Fruit fly (Drosophila melanogaster): ENCODE measurements around the gene CG5895.
A peak's percentile ranks its signal among the peaks of the same experiment; 100 is the strongest.

Gene CG5895

DNA sequence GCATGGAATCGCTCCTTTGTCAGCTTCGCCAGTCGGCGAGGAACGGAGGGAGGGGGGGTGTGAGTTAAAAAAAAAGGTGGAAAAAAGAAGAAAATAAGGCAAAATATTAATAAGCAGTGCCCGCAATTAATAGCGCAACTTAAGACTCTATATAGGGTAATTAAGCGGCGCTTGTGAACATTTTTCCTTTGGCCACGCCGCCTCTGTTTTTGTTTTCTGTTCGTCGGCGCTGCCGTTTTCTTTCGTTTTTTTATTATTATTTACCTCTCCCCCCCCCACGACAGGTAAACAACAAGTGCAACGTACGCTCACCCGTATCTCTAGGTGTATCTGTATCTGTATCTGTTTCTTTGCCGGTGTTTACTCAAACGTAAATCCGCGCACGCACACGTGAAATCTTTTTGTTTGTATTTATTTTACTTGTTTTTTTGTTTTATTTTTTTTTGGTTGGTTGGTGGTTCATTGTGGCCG, 8.1 kb upstream of the CG5895 start (continued):
- TF ChIP-seq ap (GFP tag; IDR thresholded peaks at IDR 0.05) (no peak), kni (GFP tag; optimal IDR thresholded peaks at IDR 0.05) (peak; percentile 87), CG34422 (GFP tag; IDR thresholded peaks at IDR 0.05) (no peak), Max (GFP tag; optimal IDR thresholded peaks at IDR 0.05) (peak; percentile 3), chinmo (GFP tag; IDR thresholded peaks at IDR 0.05; ENCODE audit: partially characterized antibody) (peak; percentile 69; the same call in 1 of the 4 replicates), Atf6 (GFP tag; IDR thresholded peaks at IDR 0.05) (no peak; the same call in 1 of the 2 replicates), CG4282 (GFP tag; optimal IDR thresholded peaks at IDR 0.05) (no peak), D19B (GFP tag; optimal IDR thresholded peaks at IDR 0.05) (no peak), BtbVII (GFP tag; optimal IDR thresholded peaks at IDR 0.05) (peak; percentile 63), CG16863 (GFP tag; optimal IDR thresholded peaks at IDR 0.05) (peak; percentile 1), Trl (optimal IDR thresholded peaks at IDR 0.05) (no peak), Trl (GFP tag; optimal IDR thresholded peaks at IDR 0.05) (peak; percentile 48), lola (GFP tag; optimal IDR thresholded peaks at IDR 0.05) (peak in 1 of 3 experiments; percentile 7), ems (GFP tag; optimal IDR thresholded peaks at IDR 0.05) (peak; percentile 13), CG10274 (GFP tag; optimal IDR thresholded peaks at IDR 0.05) (peak; percentile 15), Med (GFP tag) (peak; percentile 84), pita (GFP tag; optimal IDR thresholded peaks at IDR 0.05) (no peak), CG4617 (GFP tag; optimal IDR thresholded peaks at IDR 0.05; ENCODE audit: borderline replicate concordance) (no peak), zfh1 (GFP tag; IDR thresholded peaks at IDR 0.05) (0 out of 3 replicates have a peak, but pooled peaks have one; percentile 29), hkb (optimal IDR thresholded peaks at IDR 0.05) (no peak), hkb (GFP tag; IDR thresholded peaks at IDR 0.05) (no peak; the same call in none of the 2 replicates), CG10147 (GFP tag; optimal IDR thresholded peaks at IDR 0.05) (no peak), Ptx1 (GFP tag; IDR thresholded peaks at IDR 0.05) (peak; percentile 48), E2f2 (GFP tag; IDR thresholded peaks at IDR 0.05) (0 out of 2 replicates have a peak, but pooled peaks have one; percentile 11), ranshi (GFP tag; IDR thresholded peaks at IDR 0.05) (no peak), grn (GFP tag; optimal IDR thresholded peaks at IDR 0.05) (peak; percentile 72), Rfx (GFP tag; IDR thresholded peaks at IDR 0.05) (peak; percentile 49; the same call in 1 of the 2 replicates), CG11247 (GFP tag; IDR thresholded peaks at IDR 0.05) (no peak), CG6683 (GFP tag; optimal IDR thresholded peaks at IDR 0.05) (peak; percentile 1), CG10321 (GFP tag; IDR thresholded peaks at IDR 0.05) (no peak), Dip3 (GFP tag; optimal IDR thresholded peaks at IDR 0.05) (no peak), CG12391 (tag; optimal IDR thresholded peaks at IDR 0.05) (peak; percentile 15), odd (GFP tag; optimal IDR thresholded peaks at IDR 0.05) (peak; percentile 71), stwl (tag; optimal IDR thresholded peaks at IDR 0.05) (no peak), B-H1 (GFP tag; IDR thresholded peaks at IDR 0.05) (peak; percentile 12; the same call in 1 of the 3 replicates), Camta (GFP tag; optimal IDR thresholded peaks at IDR 0.05) (peak; percentile 64), CG18764 (GFP tag; optimal IDR thresholded peaks at IDR 0.05) (no peak), CG2875 (GFP tag; optimal IDR thresholded peaks at IDR 0.05) (peak; percentile 54), pnt (GFP tag; optimal IDR thresholded peaks at IDR 0.05) (peak; percentile 7), Deaf1 (tag; optimal IDR thresholded peaks at IDR 0.05) (peak; percentile 8), CG6791 (GFP tag; IDR thresholded peaks at IDR 0.05; ENCODE audit: partially characterized antibody) (no peak), CG11398 (GFP tag; optimal IDR thresholded peaks at IDR 0.05) (peak; percentile 49), CG11504 (tag; optimal IDR thresholded peaks at IDR 0.05) (peak; percentile 34), E2f1 (GFP tag; IDR thresholded peaks at IDR 0.05) (peak; percentile 36; the same call in 1 of the 2 replicates), CG4328 (GFP tag; optimal IDR thresholded peaks at IDR 0.05) (peak; percentile 40), wor (GFP tag; IDR thresholded peaks at IDR 0.05) (no peak), fd64A (GFP tag; optimal IDR thresholded peaks at IDR 0.05) (peak; percentile 80), oc (tag; optimal IDR thresholded peaks at IDR 0.05) (peak; percentile 38), Kr (GFP tag; optimal IDR thresholded peaks at IDR 0.05) (peak; percentile 70), Ada2b (GFP tag; IDR thresholded peaks at IDR 0.05) (0 out of 2 replicates have a peak, but pooled peaks have one; percentile 18), unpg (GFP tag; optimal IDR thresholded peaks at IDR 0.05) (peak; percentile 34)
